Worm (Caenorhabditis elegans) whole organism, L1 larva: ENCODE data around the gene F59E12.6.
A peak's percentile ranks its signal among the peaks of the same experiment; 100 is the strongest.

Source experiments
- C04F5.9 ChIP-seq: sonication (generic microtip); optimal IDR thresholded peaks from 2 replicates; lab custom pipeline; 2016; ENCODE audit warnings: missing genetic modification characterization, missing compliant biosample characterization
- F16B12.6 ChIP-seq: fragments of 150-350 bp; optimal IDR thresholded peaks from 2 replicates; lab custom pipeline; 2014; ENCODE audit warnings: missing biosample characterization, missing genetic modification characterization
- Y116A8C.19 ChIP-seq: sonication (generic microtip); optimal IDR thresholded peaks from 2 replicates; lab custom pipeline; 2016; ENCODE audit warnings: missing compliant biosample characterization, missing genetic modification characterization, borderline replicate concordance
- aha-1 ChIP-seq: fragments of 150-350 bp; optimal IDR thresholded peaks from 2 replicates; lab custom pipeline; 2014; ENCODE audit warnings: missing biosample characterization, missing genetic modification characterization
- alr-1 ChIP-seq: fragments of 200-800 bp; sonication (Bioruptor generic); optimal IDR thresholded peaks from 2 replicates; lab custom pipeline; 2018; ENCODE audit warnings: borderline replicate concordance, mild to moderate bottlenecking, missing genetic modification characterization, missing compliant biosample characterization
- aly-2 ChIP-seq: fragments of 150-350 bp; optimal IDR thresholded peaks from 2 replicates; lab custom pipeline; 2014; ENCODE audit warnings: missing biosample characterization, missing genetic modification characterization
- ama-1 ChIP-seq: fragments of 150-350 bp; optimal IDR thresholded peaks from 2 replicates; lab custom pipeline; 2014
- blmp-1 ChIP-seq: fragments of 150-350 bp; optimal IDR thresholded peaks from 2 replicates; lab custom pipeline; 2014; ENCODE audit warnings: missing biosample characterization, missing genetic modification characterization
- ceh-63 ChIP-seq: fragments of 200-800 bp; sonication (Bioruptor generic); optimal IDR thresholded peaks from 2 replicates; lab custom pipeline; 2018; ENCODE audit warnings: mild to moderate bottlenecking, missing genetic modification characterization, missing compliant biosample characterization
- ceh-8 ChIP-seq: fragments of 200-800 bp; sonication (Bioruptor generic); optimal IDR thresholded peaks from 2 replicates; lab custom pipeline; 2018; ENCODE audit warnings: mild to moderate bottlenecking, missing genetic modification characterization, moderate library complexity, missing compliant biosample characterization
- ceh-88 ChIP-seq: fragments of 200-800 bp; sonication (Bioruptor generic); IDR thresholded peaks from 2 replicates; pipeline ENCODE4 v1.3.6; 2022; ENCODE audit warnings: missing genetic modification characterization, missing compliant biosample characterization
- ceh-90 ChIP-seq: sonication (generic microtip); optimal IDR thresholded peaks from 2 replicates; lab custom pipeline; 2016; ENCODE audit warnings: missing genetic modification characterization, missing compliant biosample characterization
- dsc-1 ChIP-seq: sonication (generic microtip); optimal IDR thresholded peaks from 2 replicates; lab custom pipeline; 2016; ENCODE audit warnings: mild to moderate bottlenecking, missing genetic modification characterization, missing compliant biosample characterization
- efl-1 ChIP-seq, 4 experiments: fragments of 150-350 bp; optimal IDR thresholded peaks in 3 of 4; peaks in 1 of 4; 1 replicate in 1 of 4; 2 replicates in 3 of 4; lab custom pipeline; 2014; ENCODE audit warnings: missing biosample characterization in 2 of 4, missing genetic modification characterization in 2 of 4, missing genetic modification reagents in 2 of 4
- efl-3 ChIP-seq: fragments of 200-800 bp; sonication (Bioruptor generic); optimal IDR thresholded peaks from 2 replicates; lab custom pipeline; 2018; ENCODE audit warnings: mild to moderate bottlenecking, missing genetic modification characterization, missing compliant biosample characterization
- egl-13 ChIP-seq: sonication (generic microtip); optimal IDR thresholded peaks from 2 replicates; lab custom pipeline; 2016; ENCODE audit warnings: missing genotype, missing genetic modification reagents, missing genetic modification characterization, missing compliant biosample characterization
- elt-2 ChIP-seq: sonication (generic microtip); optimal IDR thresholded peaks from 2 replicates; lab custom pipeline; 2016; ENCODE audit warnings: missing genetic modification characterization, mild to moderate bottlenecking, inconsistent platforms, missing compliant biosample characterization, missing genetic modification reagents
- elt-3 ChIP-seq, 6 experiments: fragments of 150-350 bp in 1 of 6; sonication (generic microtip); optimal IDR thresholded peaks; 2 replicates each; lab custom pipeline; 2017 to 2018; ENCODE audit warnings: missing biosample characterization in 6 of 6, missing genetic modification characterization in 6 of 6, inconsistent platforms in 1 of 6
- fkh-4 ChIP-seq: sonication (generic microtip); optimal IDR thresholded peaks from 2 replicates; lab custom pipeline; 2016; ENCODE audit warnings: missing compliant biosample characterization, missing genetic modification characterization, borderline replicate concordance
- fkh-8 ChIP-seq: sonication (generic microtip); optimal IDR thresholded peaks from 2 replicates; lab custom pipeline; 2016; ENCODE audit warnings: mild to moderate bottlenecking, missing genetic modification characterization, missing compliant biosample characterization
- irx-1 ChIP-seq: sonication (generic microtip); optimal IDR thresholded peaks from 2 replicates; lab custom pipeline; 2016; ENCODE audit warnings: missing genetic modification characterization, missing compliant biosample characterization
- isw-1 ChIP-seq: fragments of 200-800 bp; sonication (Bioruptor generic); IDR thresholded peaks from 2 replicates; pipeline ENCODE4 v1.3.6; 2022; ENCODE audit warnings: missing genetic modification characterization, missing compliant biosample characterization
- lin-13 ChIP-seq: fragments of 150-350 bp; optimal IDR thresholded peaks from 2 replicates; lab custom pipeline; 2014; ENCODE audit warnings: missing biosample characterization, missing genetic modification reagents, missing genetic modification characterization
- lin-15B ChIP-seq: fragments of 150-350 bp; sonication (generic microtip); optimal IDR thresholded peaks from 3 replicates; lab custom pipeline; 2014; ENCODE audit warnings: missing biosample characterization, missing genetic modification characterization
- lin-35 ChIP-seq, 2 experiments: fragments of 150-350 bp; optimal IDR thresholded peaks; 2 replicates each; lab custom pipeline; 2014; ENCODE audit warnings: missing biosample characterization in 2 of 2, missing genetic modification characterization in 2 of 2, missing genetic modification reagents in 2 of 2
- lir-3 ChIP-seq: sonication (generic microtip); optimal IDR thresholded peaks from 2 replicates; lab custom pipeline; 2016; ENCODE audit warnings: mild to moderate bottlenecking, missing genetic modification characterization, moderate library complexity, missing compliant biosample characterization; ENCODE audit not compliant: poor library complexity
- lsy-2 ChIP-seq, 2 experiments: fragments of 150-350 bp; optimal IDR thresholded peaks; 2 replicates each; lab custom pipeline; 2014; ENCODE audit warnings: missing biosample characterization in 2 of 2, missing genetic modification characterization in 2 of 2
- mab-9 ChIP-seq: fragments of 200-800 bp; sonication (Bioruptor generic); IDR thresholded peaks from 2 replicates; pipeline ENCODE4 v1.3.6; 2022; ENCODE audit warnings: missing genetic modification reagents, missing genetic modification characterization, missing compliant biosample characterization
- mef-2 ChIP-seq: fragments of 150-350 bp; optimal IDR thresholded peaks from 2 replicates; lab custom pipeline; 2014; ENCODE audit warnings: missing biosample characterization, missing genetic modification characterization
- mep-1 ChIP-seq: fragments of 150-350 bp; optimal IDR thresholded peaks from 2 replicates; lab custom pipeline; 2014; ENCODE audit warnings: missing biosample characterization, missing genetic modification characterization
- nhr-77 ChIP-seq: fragments of 150-350 bp; optimal IDR thresholded peaks from 2 replicates; lab custom pipeline; 2014; ENCODE audit warnings: missing biosample characterization, missing genetic modification characterization
- nhr-85 ChIP-seq: sonication (generic microtip); peaks from one replicate; lab custom pipeline; 2016; ENCODE audit warnings: missing genetic modification characterization, inconsistent platforms, missing compliant biosample characterization
- nhr-90 ChIP-seq: sonication (generic microtip); optimal IDR thresholded peaks from 2 replicates; lab custom pipeline; 2016; ENCODE audit warnings: mild to moderate bottlenecking, missing genetic modification characterization, missing compliant biosample characterization; ENCODE audit not compliant: poor library complexity
- pax-3 ChIP-seq: fragments of 200-800 bp; sonication (Bioruptor generic); optimal IDR thresholded peaks from 2 replicates; lab custom pipeline; 2018; ENCODE audit warnings: mild to moderate bottlenecking, missing genetic modification characterization, moderate library complexity, missing compliant biosample characterization
- pqm-1 ChIP-seq: sonication (generic microtip); optimal IDR thresholded peaks from 3 replicates; lab custom pipeline; 2017; ENCODE audit warnings: missing biosample characterization, missing genetic modification characterization
- rnt-1 ChIP-seq: sonication (generic microtip); optimal IDR thresholded peaks from 2 replicates; lab custom pipeline; 2016; ENCODE audit warnings: mild to moderate bottlenecking, missing genetic modification characterization, moderate library complexity, missing compliant biosample characterization
- snpc-4 ChIP-seq: fragments of 150-350 bp; optimal IDR thresholded peaks from 2 replicates; lab custom pipeline; 2014; ENCODE audit warnings: missing biosample characterization, missing genetic modification characterization
- snu-23 ChIP-seq: sonication (generic microtip); optimal IDR thresholded peaks from 2 replicates; lab custom pipeline; 2016; ENCODE audit warnings: missing genetic modification characterization, missing compliant biosample characterization
- sox-4 ChIP-seq: sonication (generic microtip); optimal IDR thresholded peaks from 2 replicates; lab custom pipeline; 2016; ENCODE audit warnings: missing genetic modification characterization, missing compliant biosample characterization
- swsn-7 ChIP-seq: sonication (generic microtip); optimal IDR thresholded peaks from 2 replicates; lab custom pipeline; 2016; ENCODE audit warnings: missing genetic modification characterization, missing compliant biosample characterization
- tbx-2 ChIP-seq: sonication (generic microtip); optimal IDR thresholded peaks from 2 replicates; lab custom pipeline; 2016; ENCODE audit warnings: missing genetic modification characterization, missing compliant biosample characterization
- tlp-1 ChIP-seq: fragments of 150-350 bp; optimal IDR thresholded peaks from 2 replicates; lab custom pipeline; 2014; ENCODE audit warnings: missing biosample characterization, missing genetic modification characterization
- vab-15 ChIP-seq: sonication (generic microtip); optimal IDR thresholded peaks from 2 replicates; lab custom pipeline; 2017; ENCODE audit warnings: missing genotype, mild to moderate bottlenecking, missing genetic modification characterization, missing compliant biosample characterization
- xbp-1 ChIP-seq: sonication (generic microtip); optimal IDR thresholded peaks from 2 replicates; lab custom pipeline; 2016; ENCODE audit warnings: missing genetic modification characterization, missing compliant biosample characterization
- zip-4 ChIP-seq: fragments of 200-800 bp; sonication (Bioruptor generic); optimal IDR thresholded peaks from 2 replicates; lab custom pipeline; 2018; ENCODE audit warnings: mild to moderate bottlenecking, missing genetic modification characterization, moderate library complexity, missing compliant biosample characterization
- ztf-11 ChIP-seq, 2 experiments: sonication (generic microtip); optimal IDR thresholded peaks; 2 replicates each; lab custom pipeline; 2016 to 2017; ENCODE audit warnings: missing genetic modification characterization in 2 of 2, missing biosample characterization in 1 of 2, missing compliant biosample characterization in 1 of 2

F59E12.6 gene

ce11 chrII:5599326-5600044 is 31.3 kb downstream of the F59E12.6 start, which contains the start of gene C17G10.10 (continued):
- no peak; the same call in 1 of the 2 replicates for TF ChIP-seq isw-1
- TF ChIP-seq pqm-1 (tag; lab: Kevin White, UChicago) = no peak
- peak; percentile 34 to 76 for TF ChIP-seq lin-35 (GFP tag; optimal IDR thresholded peaks at IDR 0.05; lab: Kevin White, UChicago)
- TF ChIP-seq aly-2 (tag; lab: Kevin White, UChicago) = peak; percentile 78
- TF ChIP-seq lin-13 (GFP tag; lab: Kevin White, UChicago) = peak; percentile 57
- TF ChIP-seq Y116A8C.19 (tag; lab: Kevin White, UChicago) = no peak
- peak; percentile 83 for TF ChIP-seq swsn-7 (tag; lab: Kevin White, UChicago)
- peak; percentile 92 for TF ChIP-seq rnt-1
- TF ChIP-seq fkh-8 = no peak
- TF ChIP-seq efl-3 (GFP tag; lab: Kevin White, UChicago) = peak; percentile 4
- no peak for TF ChIP-seq aha-1 (tag; lab: Kevin White, UChicago)
- TF ChIP-seq snu-23 (GFP tag; lab: Kevin White, UChicago) = peak; percentile 86
- no peak for TF ChIP-seq ceh-88
- TF ChIP-seq mab-9 (GFP tag; lab: Robert Waterston, UW) = no peak
- no peak for TF ChIP-seq tlp-1
- no peak for TF ChIP-seq lin-15B (tag; lab: Kevin White, UChicago)
- peak; percentile 50 to 73 for TF ChIP-seq efl-1 (optimal IDR thresholded peaks at IDR 0.05; lab: Kevin White, UChicago)
- peak; percentile 49 to 96 for TF ChIP-seq efl-1 (GFP tag; optimal IDR thresholded peaks at IDR 0.05 in 1 of 2; lab: Kevin White, UChicago)
- TF ChIP-seq elt-2 (tag; lab: Kevin White, UChicago) = peak; percentile 93
- peak; percentile 6 for TF ChIP-seq egl-13 (tag; lab: Kevin White, UChicago)
- peak; percentile 95 for TF ChIP-seq ama-1
- no peak for TF ChIP-seq ceh-90
- peak; percentile 93 for TF ChIP-seq nhr-90 (tag; lab: Kevin White, UChicago)
- peak; percentile 28 for TF ChIP-seq lir-3
- TF ChIP-seq irx-1 (tag; lab: Kevin White, UChicago) = peak; percentile 63
- no peak for TF ChIP-seq mef-2 (tag; lab: Kevin White, UChicago)
- TF ChIP-seq alr-1 (tag; lab: Kevin White, UChicago) = no peak
- peak; percentile 30 for TF ChIP-seq C04F5.9
- peak; percentile 99 for TF ChIP-seq snpc-4
- no peak for TF ChIP-seq vab-15 (tag; lab: Kevin White, UChicago)
- peak; percentile 77 for TF ChIP-seq dsc-1 (tag; lab: Kevin White, UChicago)
- peak; percentile 34 for TF ChIP-seq blmp-1
- no peak for TF ChIP-seq ztf-11 (tag; optimal IDR thresholded peaks at IDR 0.05; lab: Kevin White, UChicago)
- TF ChIP-seq, all 84 proteins: peak for 48

ce11 chrII:5596247-5596646 is 34.5 kb downstream of the F59E12.6 start, which contains the start of gene C17G10.1:
Gene C17G10.1, plus strand, starts transcription at chrII:5596547.
- TF ChIP-seq mef-2 (tag; lab: Kevin White, UChicago) = no peak
- no peak for TF ChIP-seq pax-3 (tag; lab: Kevin White, UChicago)
- no peak for TF ChIP-seq dsc-1 (tag; lab: Kevin White, UChicago)
- TF ChIP-seq lin-35 (GFP tag; optimal IDR thresholded peaks at IDR 0.05; lab: Kevin White, UChicago) = no peak
- TF ChIP-seq elt-3 (tag; optimal IDR thresholded peaks at IDR 0.05; lab: Kevin White, UChicago) = no peak
- TF ChIP-seq F16B12.6 (tag; lab: Kevin White, UChicago) = no peak
- no peak for TF ChIP-seq sox-4 (tag; lab: Kevin White, UChicago)
- TF ChIP-seq, all 84 proteins: peak for 0

ce11 chrII:5594210-5594764 is 36.5 kb downstream of the F59E12.6 start, which contains the start of gene ttc-4:
Gene ttc-4, plus strand, starts transcription at chrII:5594714.
- TF ChIP-seq vab-15 (tag; lab: Kevin White, UChicago) (no peak), zip-4 (GFP tag; lab: Kevin White, UChicago) (no peak), lin-15B (tag; lab: Kevin White, UChicago) (peak; percentile 48), nhr-85 (tag; lab: Kevin White, UChicago) (peak; percentile 69), ceh-63 (GFP tag; lab: Kevin White, UChicago) (no peak), nhr-77 (peak; percentile 34), efl-1 (optimal IDR thresholded peaks at IDR 0.05; lab: Kevin White, UChicago) (peak; percentile 50 to 59), efl-1 (GFP tag; optimal IDR thresholded peaks at IDR 0.05 in 1 of 2; lab: Kevin White, UChicago) (peak; percentile 1 to 58), lin-35 (GFP tag; optimal IDR thresholded peaks at IDR 0.05; lab: Kevin White, UChicago) (peak; percentile 41 to 73), lsy-2 (tag; optimal IDR thresholded peaks at IDR 0.05; lab: Kevin White, UChicago) (peak; percentile 5 to 82), ceh-8 (GFP tag; lab: Kevin White, UChicago) (no peak), fkh-8 (peak; percentile 45), tbx-2 (tag; lab: Kevin White, UChicago) (peak; percentile 23), isw-1 (peak; percentile 28; the same call in 1 of the 2 replicates), mep-1 (tag; lab: Kevin White, UChicago) (peak; percentile 36), lir-3 (peak; percentile 63), fkh-4 (no peak), xbp-1 (tag; lab: Kevin White, UChicago) (peak; percentile 33), pqm-1 (tag; lab: Kevin White, UChicago) (no peak), rnt-1 (peak; percentile 19)
